Worm (Caenorhabditis elegans): Measurements from ENCODE around the gene M60.7.
A peak's percentile ranks its signal among the peaks of the same experiment; 100 is the strongest.

The M60.7 gene

DNA sequence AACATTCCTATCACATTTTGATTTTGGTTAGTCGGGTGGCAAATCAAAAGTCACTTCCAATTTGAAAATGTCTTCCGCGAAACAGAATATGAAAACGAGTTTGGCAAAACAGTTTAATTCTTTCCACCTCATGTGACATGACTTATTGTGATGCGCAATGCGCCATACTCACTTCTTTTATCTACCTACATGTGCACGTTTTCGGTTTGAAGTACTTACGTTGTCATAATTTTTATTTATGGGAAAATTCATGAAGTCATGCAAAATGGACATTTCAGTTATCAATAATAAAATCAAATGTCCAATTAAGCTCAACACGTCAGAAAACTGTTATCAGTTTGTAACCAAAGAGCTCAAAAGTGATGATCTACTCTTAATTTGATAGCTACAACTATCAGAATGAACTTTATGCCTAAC, 22.3 kb downstream of the M60.7 start (continued):
- TF ChIP-seq nhr-76 (tag; optimal IDR thresholded peaks at IDR 0.05) = no peak
- TF ChIP-seq hlh-30 (tag; optimal IDR thresholded peaks at IDR 0.05; ENCODE audit: insufficient read depth) = peak; percentile 59
- no peak for TF ChIP-seq zip-2 (tag; optimal IDR thresholded peaks at IDR 0.05)
- TF ChIP-seq dmd-6 (GFP tag; IDR thresholded peaks at IDR 0.05) = peak; percentile 67
- no peak for TF ChIP-seq F37D6.2 (tag; optimal IDR thresholded peaks at IDR 0.05)
- no peak for TF ChIP-seq gei-8 (GFP tag; optimal IDR thresholded peaks at IDR 0.05)
- TF ChIP-seq mdl-1 (tag; optimal IDR thresholded peaks at IDR 0.05) = peak in 1 of 2 experiments; percentile 26
- no peak for TF ChIP-seq nhr-11 (tag; optimal IDR thresholded peaks at IDR 0.05)
- TF ChIP-seq nhr-25 (tag; optimal IDR thresholded peaks at IDR 0.05; ENCODE audit: borderline replicate concordance, insufficient read depth) = no peak
- TF ChIP-seq egl-43 (GFP tag; IDR thresholded peaks at IDR 0.05) = no peak
- no peak for TF ChIP-seq T20F7.1 (GFP tag; optimal IDR thresholded peaks at IDR 0.05)
- no peak for TF ChIP-seq set-16 (GFP tag; IDR thresholded peaks at IDR 0.05)
- TF ChIP-seq F26F4.8 (GFP tag; conservative IDR thresholded peaks at IDR 0.05) = no peak
- no peak for TF ChIP-seq saeg-2 (GFP tag; IDR thresholded peaks at IDR 0.05)
- no peak for TF ChIP-seq nhr-41 (GFP tag; IDR thresholded peaks at IDR 0.05)
- TF ChIP-seq ztf-7 (tag; optimal IDR thresholded peaks at IDR 0.05) = no peak
- TF ChIP-seq nhr-48 (tag; optimal IDR thresholded peaks at IDR 0.05) = no peak
- TF ChIP-seq daf-19 (GFP tag; conservative IDR thresholded peaks at IDR 0.05) = no peak
- TF ChIP-seq ces-1 (GFP tag; optimal IDR thresholded peaks at IDR 0.05) = no peak
- TF ChIP-seq F49E8.2 (tag; optimal IDR thresholded peaks at IDR 0.05; ENCODE audit: borderline replicate concordance) = no peak
- TF ChIP-seq snpc-4 (tag; optimal IDR thresholded peaks at IDR 0.05) = no peak
- TF ChIP-seq ctbp-1 (GFP tag; IDR thresholded peaks at IDR 0.05) = no peak
- TF ChIP-seq tag-97 (GFP tag; IDR thresholded peaks at IDR 0.05) = no peak
- TF ChIP-seq daf-16 (GFP tag; optimal IDR thresholded peaks at IDR 0.05) = no peak
- peak; percentile 82 for TF ChIP-seq daf-16 (tag; optimal IDR thresholded peaks at IDR 0.05)
- no peak for TF ChIP-seq R02D3.7 (tag; optimal IDR thresholded peaks at IDR 0.05)
- TF ChIP-seq pha-4 (GFP tag; IDR thresholded peaks at IDR 0.05) = no peak
- TF ChIP-seq pha-4 (tag; optimal IDR thresholded peaks at IDR 0.05) = no peak
- TF ChIP-seq cey-2 (tag; optimal IDR thresholded peaks at IDR 0.05; ENCODE audit: borderline replicate concordance, insufficient read depth) = no peak
- no peak for TF ChIP-seq zfp-2 (tag; optimal IDR thresholded peaks at IDR 0.05)
- 0 out of 2 replicates have a peak, but pooled peaks have one; percentile 31 for TF ChIP-seq ceh-20 (GFP tag; IDR thresholded peaks at IDR 0.05)
- TF ChIP-seq dve-1 (tag; optimal IDR thresholded peaks at IDR 0.05; ENCODE audit: insufficient read depth) = peak; percentile 79
- TF ChIP-seq mxl-2 (GFP tag; conservative IDR thresholded peaks at IDR 0.05) = no peak
- TF ChIP-seq php-3 (GFP tag; IDR thresholded peaks at IDR 0.05) = peak; percentile 80
- TF ChIP-seq hmg-1.1 (GFP tag; IDR thresholded peaks at IDR 0.05) = no peak
- TF ChIP-seq tra-1 (GFP tag; IDR thresholded peaks at IDR 0.05) = peak; percentile 44; the same call in 1 of the 2 replicates
- no peak for TF ChIP-seq jun-1 (tag; optimal IDR thresholded peaks at IDR 0.05)
- no peak for TF ChIP-seq nhr-237 (tag; optimal IDR thresholded peaks at IDR 0.05)
- TF ChIP-seq nhr-111 (GFP tag; optimal IDR thresholded peaks at IDR 0.05) = no peak
- no peak for TF ChIP-seq T26A8.4 (GFP tag; IDR thresholded peaks at IDR 0.05)
- no peak for TF ChIP-seq spr-1 (tag; optimal IDR thresholded peaks at IDR 0.05)
- TF ChIP-seq unc-62 (GFP tag; optimal IDR thresholded peaks at IDR 0.05 in 1 of 2) = peak in 1 of 2 experiments; percentile 77
- no peak for TF ChIP-seq unc-62 (tag; optimal IDR thresholded peaks at IDR 0.05)
- TF ChIP-seq zfp-3 (GFP tag; conservative IDR thresholded peaks at IDR 0.05) = no peak
- TF ChIP-seq snpc-1.2 (GFP tag; IDR thresholded peaks at IDR 0.05) = no peak
- no peak for TF ChIP-seq ZK546.5 (tag; optimal IDR thresholded peaks at IDR 0.05)
- TF ChIP-seq aha-1 (tag) = no peak
- no peak for TF ChIP-seq unc-39 (tag; optimal IDR thresholded peaks at IDR 0.05)
- no peak for TF ChIP-seq Y75B8A.6 (GFP tag; IDR thresholded peaks at IDR 0.05)
- TF ChIP-seq hlh-11 (tag; optimal IDR thresholded peaks at IDR 0.05) = peak; percentile 64
- no peak for TF ChIP-seq vab-7 (GFP tag; IDR thresholded peaks at IDR 0.05)
